Worm (Caenorhabditis elegans) whole organism, L2 larva: ENCODE measurements around the gene T26H5.8.

ENCODE experiments used
- C34F6.9 ChIP-seq: fragments of 150-350 bp; optimal IDR thresholded peaks from 2 replicates; lab custom pipeline; 2014; ENCODE audit warnings: missing biosample characterization, missing genetic modification characterization
- Y55F3AM.14 ChIP-seq: fragments of 200-800 bp; sonication (Bioruptor generic); optimal IDR thresholded peaks from 2 replicates; lab custom pipeline; 2018; ENCODE audit warnings: mild to moderate bottlenecking, missing genetic modification characterization, missing compliant biosample characterization
- ZK546.5 ChIP-seq: sonication (generic microtip); optimal IDR thresholded peaks from 2 replicates; lab custom pipeline; 2017; ENCODE audit warnings: missing biosample characterization, missing genetic modification characterization
- alr-1 ChIP-seq: fragments of 150-350 bp; optimal IDR thresholded peaks from 2 replicates; lab custom pipeline; 2014; ENCODE audit warnings: missing biosample characterization, missing genetic modification characterization
- aly-2 ChIP-seq: fragments of 150-350 bp; optimal IDR thresholded peaks from 2 replicates; lab custom pipeline; 2014; ENCODE audit warnings: missing biosample characterization, missing genetic modification characterization
- blmp-1 ChIP-seq: sonication (generic microtip); optimal IDR thresholded peaks from 2 replicates; lab custom pipeline; 2017; ENCODE audit warnings: missing genetic modification characterization, mild to moderate bottlenecking, missing compliant biosample characterization, antibody characterized with exemption, moderate library complexity; ENCODE audit not compliant: insufficient read depth
- crh-2 ChIP-seq: sonication (generic microtip); optimal IDR thresholded peaks from 2 replicates; lab custom pipeline; 2017; ENCODE audit warnings: missing biosample characterization, missing genetic modification characterization
- elt-3 ChIP-seq: sonication (generic microtip); optimal IDR thresholded peaks from 2 replicates; lab custom pipeline; 2017; ENCODE audit warnings: missing biosample characterization, missing genetic modification characterization
- fos-1 ChIP-seq: fragments of 150-350 bp; optimal IDR thresholded peaks from 2 replicates; lab custom pipeline; 2014; ENCODE audit warnings: missing biosample characterization, missing genetic modification characterization
- gmeb-1 ChIP-seq: fragments of 150-350 bp; optimal IDR thresholded peaks from 2 replicates; lab custom pipeline; 2014; ENCODE audit warnings: missing biosample characterization, missing genetic modification characterization
- lin-11 ChIP-seq: fragments of 150-350 bp; sonication (generic microtip); optimal IDR thresholded peaks from 2 replicates; lab custom pipeline; 2014; ENCODE audit warnings: missing biosample characterization, missing genetic modification characterization, inconsistent platforms, mixed read lengths
- lin-13 ChIP-seq: fragments of 150-350 bp; optimal IDR thresholded peaks from 2 replicates; lab custom pipeline; 2014; ENCODE audit warnings: missing biosample characterization, missing genetic modification reagents, missing genetic modification characterization
- mab-5 ChIP-seq: fragments of 150-350 bp; optimal IDR thresholded peaks from 2 replicates; lab custom pipeline; 2014; ENCODE audit warnings: missing biosample characterization, missing genetic modification characterization
- mbf-1 ChIP-seq: sonication (generic microtip); optimal IDR thresholded peaks from 2 replicates; lab custom pipeline; 2017; ENCODE audit warnings: missing biosample characterization, missing genetic modification characterization
- mdl-1 ChIP-seq, 2 experiments: fragments of 150-350 bp in 1 of 2; sonication (generic microtip) in 1 of 2; optimal IDR thresholded peaks; 2 replicates each; lab custom pipeline; 2017; ENCODE audit warnings: missing biosample characterization in 2 of 2, missing genetic modification characterization in 2 of 2
- nhr-10 ChIP-seq: sonication (generic microtip); optimal IDR thresholded peaks from 2 replicates; lab custom pipeline; 2017; ENCODE audit warnings: missing biosample characterization, missing genetic modification characterization
- nhr-21 ChIP-seq: fragments of 150-350 bp; optimal IDR thresholded peaks from 2 replicates; lab custom pipeline; 2014; ENCODE audit warnings: missing biosample characterization, missing genetic modification characterization
- nhr-25 ChIP-seq: fragments of 150-350 bp; sonication (generic microtip); optimal IDR thresholded peaks from 3 replicates; lab custom pipeline; 2014; ENCODE audit warnings: missing biosample characterization, missing genetic modification characterization
- nhr-77 ChIP-seq: fragments of 150-350 bp; optimal IDR thresholded peaks from 2 replicates; lab custom pipeline; 2014; ENCODE audit warnings: missing biosample characterization, missing genetic modification characterization
- peb-1 ChIP-seq: fragments of 150-350 bp; optimal IDR thresholded peaks from 2 replicates; lab custom pipeline; 2014; ENCODE audit warnings: missing biosample characterization, missing genetic modification characterization
- sem-4 ChIP-seq: fragments of 150-350 bp; optimal IDR thresholded peaks from 2 replicates; lab custom pipeline; 2014; ENCODE audit warnings: missing biosample characterization, missing genetic modification reagents, missing genetic modification characterization
- sma-3 ChIP-seq: sonication (generic microtip); optimal IDR thresholded peaks from 2 replicates; lab custom pipeline; 2016; ENCODE audit warnings: missing genetic modification reagents, missing genetic modification characterization, missing compliant biosample characterization
- unc-39 ChIP-seq: fragments of 150-350 bp; optimal IDR thresholded peaks from 2 replicates; lab custom pipeline; 2014; ENCODE audit warnings: missing biosample characterization, missing genetic modification characterization
- unc-55 ChIP-seq: fragments of 150-350 bp; sonication (generic microtip); optimal IDR thresholded peaks from 3 replicates; lab custom pipeline; 2014; ENCODE audit warnings: missing biosample characterization, missing genetic modification reagents, missing genetic modification characterization
- unc-62 ChIP-seq: fragments of 150-350 bp; optimal IDR thresholded peaks from 2 replicates; lab custom pipeline; 2014; ENCODE audit warnings: missing biosample characterization, missing genetic modification reagents, missing genetic modification characterization
- ztf-1 ChIP-seq: fragments of 200-800 bp; sonication (Bioruptor generic); conservative IDR thresholded peaks from 2 replicates; pipeline ENCODE4 v1.3.6; 2022; ENCODE audit warnings: missing genetic modification characterization, missing compliant biosample characterization
- ztf-11 ChIP-seq: sonication (generic microtip); optimal IDR thresholded peaks from 2 replicates; lab custom pipeline; 2017; ENCODE audit warnings: missing biosample characterization, missing genetic modification characterization
- ztf-4 ChIP-seq: fragments of 150-350 bp; optimal IDR thresholded peaks from 2 replicates; lab custom pipeline; 2014; ENCODE audit warnings: missing biosample characterization, missing genetic modification characterization

The T26H5.8 gene

ce11 chrV:15434647-15435046 lies 2.1 kb upstream of the T26H5.8 start:
- TF ChIP-seq fos-1 (tag; lab: Kevin White, UChicago) (peak; percentile 68), blmp-1 (tag; lab: Kevin White, UChicago) (no peak)

DNA sequence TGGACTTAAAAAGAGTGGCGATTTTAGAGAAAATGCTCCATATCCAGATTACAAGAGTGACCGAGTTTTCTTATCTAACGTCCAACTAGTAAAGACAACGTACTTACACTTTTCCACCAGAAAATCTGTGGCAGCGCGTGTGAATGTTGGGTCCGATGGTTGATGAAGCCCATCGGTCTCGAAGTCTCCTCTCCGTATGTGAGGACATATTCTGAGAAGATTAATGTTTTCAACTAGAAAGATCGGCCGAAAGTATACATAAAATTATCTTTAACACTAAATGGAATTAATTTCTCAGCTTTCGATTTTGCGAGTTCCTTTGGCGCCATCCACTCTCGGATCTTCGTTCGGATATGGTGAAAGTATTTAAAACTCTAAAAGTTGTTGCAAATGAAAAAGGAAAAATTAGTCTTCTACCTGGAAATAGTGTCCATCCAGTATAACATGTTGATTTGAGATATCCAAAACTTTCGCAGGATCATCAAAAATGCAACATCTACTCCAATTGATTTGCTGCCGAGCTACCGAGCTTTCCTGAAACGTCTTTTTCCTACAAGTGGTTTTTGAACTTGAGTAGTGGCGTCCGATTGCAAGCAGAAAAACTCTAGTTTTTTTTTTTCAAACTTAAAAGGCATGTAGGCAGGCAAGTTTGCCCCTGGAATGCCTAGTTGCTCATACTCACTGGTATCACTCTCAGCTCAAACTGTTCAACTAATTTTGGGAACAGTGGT lies 1.0 kb downstream of the T26H5.8 start:
- peak; percentile 70 for TF ChIP-seq unc-39 (tag; lab: Kevin White, UChicago)
- TF ChIP-seq nhr-25: no peak
- TF ChIP-seq, all 48 proteins: peak for 1

DNA sequence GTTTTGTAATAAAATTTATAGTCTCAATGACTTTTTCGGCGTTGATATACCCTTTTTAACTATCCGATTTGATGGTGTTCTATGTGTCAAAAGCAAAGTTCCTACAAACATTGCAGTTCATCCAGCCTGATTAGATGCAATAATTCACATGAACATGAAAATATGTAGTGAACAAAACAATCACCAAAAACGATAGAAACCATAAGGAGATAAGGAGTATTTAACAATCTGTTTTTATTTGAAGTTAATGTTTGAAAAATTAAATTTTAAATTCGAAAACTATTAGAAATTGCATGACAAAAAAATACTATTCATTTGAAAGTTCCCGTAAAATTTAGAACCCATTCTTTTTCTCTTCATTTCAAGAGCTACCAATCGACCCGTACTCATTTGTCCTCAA lies 5.6 kb downstream of the T26H5.8 start, which contains the start of gene fbxa-209:
TSS of gene fbxa-209 (minus strand) at position 101 of the 400 bp plus-strand sequence.
- no peak for TF ChIP-seq ztf-11 (tag; lab: Kevin White, UChicago)
- TF ChIP-seq nhr-77 (tag; lab: Kevin White, UChicago): no peak
- no peak for TF ChIP-seq ztf-4
- TF ChIP-seq alr-1: no peak
- TF ChIP-seq unc-39 (tag; lab: Kevin White, UChicago): no peak
- TF ChIP-seq unc-55 (GFP tag; lab: Kevin White, UChicago): no peak

ce11 chrV:15425368-15426091 lies 7.0 kb downstream of the T26H5.8 start, which contains the start of gene Y36E3A.2:
Y36E3A.2 (plus strand) TSS chrV:15426041.
- TF ChIP-seq ztf-11 (tag; lab: Kevin White, UChicago) (no peak), fos-1 (tag; lab: Kevin White, UChicago) (peak; percentile 48)

ce11 chrV:15423601-15424000 lies 8.9 kb downstream of the T26H5.8 start, which contains the start of gene fbxa-104:
fbxa-104 (minus strand) TSS chrV:15423683.
- TF ChIP-seq fos-1 (tag; lab: Kevin White, UChicago): no peak
- no peak for TF ChIP-seq sem-4 (tag; lab: Kevin White, UChicago)
- TF ChIP-seq Y55F3AM.14 (GFP tag; lab: Kevin White, UChicago): no peak
- no peak for TF ChIP-seq mbf-1
- no peak for TF ChIP-seq mdl-1 (tag; optimal IDR thresholded peaks at IDR 0.05; lab: Kevin White, UChicago)
- TF ChIP-seq ztf-4: no peak
- no peak for TF ChIP-seq ZK546.5 (tag; lab: Kevin White, UChicago)
- no peak for TF ChIP-seq nhr-77 (tag; lab: Kevin White, UChicago)
- no peak for TF ChIP-seq ztf-1 (GFP tag; lab: Robert Waterston, UW)
- no peak for TF ChIP-seq C34F6.9 (tag; lab: Kevin White, UChicago)
- TF ChIP-seq, all 48 proteins: peak for 0

ce11 chrV:15417822-15418221 lies 14.7 kb downstream of the T26H5.8 start, which contains the start of gene T06E6.10:
T06E6.10 (plus strand) TSS chrV:15418122.
- TF ChIP-seq elt-3 (tag; lab: Kevin White, UChicago): no peak
- no peak for TF ChIP-seq crh-2 (tag; lab: Kevin White, UChicago)
- no peak for TF ChIP-seq ztf-4
- TF ChIP-seq nhr-10 (tag; lab: Kevin White, UChicago): no peak
- no peak for TF ChIP-seq mab-5
- no peak for TF ChIP-seq ztf-11 (tag; lab: Kevin White, UChicago)
- no peak for TF ChIP-seq mdl-1 (tag; optimal IDR thresholded peaks at IDR 0.05; lab: Kevin White, UChicago)
- no peak for TF ChIP-seq unc-55 (GFP tag; lab: Kevin White, UChicago)
- no peak for TF ChIP-seq nhr-77 (tag; lab: Kevin White, UChicago)
- TF ChIP-seq ztf-1 (GFP tag; lab: Robert Waterston, UW): no peak
- TF ChIP-seq nhr-21: no peak
- TF ChIP-seq aly-2 (tag; lab: Kevin White, UChicago): no peak
- TF ChIP-seq peb-1 (tag; lab: Kevin White, UChicago): no peak
- TF ChIP-seq gmeb-1 (tag; lab: Kevin White, UChicago): no peak
- no peak for TF ChIP-seq lin-11
- no peak for TF ChIP-seq unc-62 (GFP tag; lab: Kevin White, UChicago)
- no peak for TF ChIP-seq lin-13 (GFP tag; lab: Kevin White, UChicago)
- no peak for TF ChIP-seq sma-3 (GFP tag; lab: Kevin White, UChicago)
- no peak for TF ChIP-seq fos-1 (tag; lab: Kevin White, UChicago)
- TF ChIP-seq, all 48 proteins: peak for 0
